Fruit fly (Drosophila melanogaster) whole organism, embryonic: ENCODE results near the gene CG7054.

Experiments
- Atf-2 ChIP-seq: fragments of 200-800 bp; sonication (Bioruptor generic); optimal IDR thresholded peaks from 2 replicates; lab custom pipeline; 2016; ENCODE audit warnings: missing biosample characterization, missing genetic modification characterization
- Awh ChIP-seq: fragments of 200-800 bp; sonication (Bioruptor generic); IDR thresholded peaks from 2 replicates; pipeline ENCODE4, ENCODE4 v1.3.6; 2022; ENCODE audit warnings: missing biosample characterization, missing genetic modification characterization
- BEAF-32 ChIP-seq: fragments of 200-800 bp; sonication (Bioruptor generic); optimal IDR thresholded peaks from 3 replicates; lab custom pipeline; 2017; ENCODE audit warnings: missing biosample characterization, missing genetic modification characterization, mild to moderate bottlenecking, moderate library complexity, missing genetic modification reagents
- C15 ChIP-seq: fragments of 200-800 bp; sonication (Bioruptor generic); IDR thresholded peaks from 3 replicates; pipeline ENCODE4 v1.3.6; 2022; ENCODE audit warnings: missing biosample characterization, missing genetic modification characterization
- CG10366 ChIP-seq: fragments of 200-800 bp; sonication (Bioruptor generic); IDR thresholded peaks from 2 replicates; pipeline ENCODE4 v1.3.6; 2022; ENCODE audit warnings: missing biosample characterization, missing genetic modification characterization
- CG10431 ChIP-seq: fragments of 200-800 bp; sonication (Bioruptor generic); optimal IDR thresholded peaks from 3 replicates; lab custom pipeline; 2018; ENCODE audit warnings: missing biosample characterization, mild to moderate bottlenecking, missing genetic modification characterization
- CG11085 ChIP-seq: fragments of 200-800 bp; sonication (Bioruptor generic); IDR thresholded peaks from 2 replicates; pipeline ENCODE4 v1.3.6; 2022; ENCODE audit warnings: missing biosample characterization, missing genetic modification characterization
- CG12299 ChIP-seq: fragments of 200-800 bp; sonication (Bioruptor generic); optimal IDR thresholded peaks from 2 replicates; lab custom pipeline; 2018; ENCODE audit warnings: missing biosample characterization, mild to moderate bottlenecking, missing genetic modification characterization
- CG13424 ChIP-seq: fragments of 200-800 bp; sonication (Bioruptor generic); optimal IDR thresholded peaks from 2 replicates; lab custom pipeline; 2019; ENCODE audit warnings: missing biosample characterization, mild to moderate bottlenecking, missing genetic modification characterization, moderate library complexity
- CG14710 ChIP-seq: fragments of 200-800 bp; sonication (Bioruptor generic); optimal IDR thresholded peaks from 3 replicates; lab custom pipeline; 2019; ENCODE audit warnings: missing biosample characterization, mild to moderate bottlenecking, missing genetic modification characterization, moderate library complexity
- CG14860 ChIP-seq: fragments of 200-800 bp; sonication (Bioruptor generic); IDR thresholded peaks from 3 replicates; pipeline ENCODE4 v1.3.6; 2022; ENCODE audit warnings: missing biosample characterization, missing genetic modification characterization; ENCODE audit not compliant: partially characterized antibody
- CG17385 ChIP-seq: fragments of 200-800 bp; sonication (Bioruptor generic); optimal IDR thresholded peaks from 3 replicates; lab custom pipeline; 2018; ENCODE audit warnings: missing biosample characterization, mild to moderate bottlenecking, missing genetic modification characterization
- CG18619 ChIP-seq: fragments of 200-800 bp; sonication (Bioruptor generic); optimal IDR thresholded peaks from 3 replicates; lab custom pipeline; 2017; ENCODE audit warnings: missing biosample characterization, mild to moderate bottlenecking, missing genetic modification characterization
- CG2116 ChIP-seq: fragments of 200-800 bp; sonication (Bioruptor generic); optimal IDR thresholded peaks from 3 replicates; lab custom pipeline; 2018; ENCODE audit warnings: missing biosample characterization, mild to moderate bottlenecking, missing genetic modification characterization
- CG2889 ChIP-seq: fragments of 200-800 bp; sonication (Bioruptor generic); IDR thresholded peaks from 3 replicates; pipeline ENCODE4 v1.3.6; 2022; ENCODE audit warnings: missing biosample characterization, missing genetic modification characterization
- CG31224 ChIP-seq: fragments of 200-800 bp; sonication (Bioruptor generic); IDR thresholded peaks from 2 replicates; pipeline ENCODE4 v1.3.6; 2022; ENCODE audit warnings: missing biosample characterization, missing genetic modification characterization
- CG31365 ChIP-seq: fragments of 200-800 bp; sonication (Bioruptor generic); optimal IDR thresholded peaks from 2 replicates; lab custom pipeline; 2018; ENCODE audit warnings: missing biosample characterization, mild to moderate bottlenecking, missing genetic modification characterization
- CG3726 ChIP-seq: fragments of 200-800 bp; sonication (Bioruptor generic); IDR thresholded peaks from 3 replicates; pipeline ENCODE4, ENCODE4 v1.3.6; 2022; ENCODE audit warnings: missing biosample characterization, missing genetic modification characterization
- CG43689 ChIP-seq: fragments of 200-800 bp; sonication (Bioruptor generic); IDR thresholded peaks from 2 replicates; pipeline ENCODE4 v1.3.6; 2022; ENCODE audit warnings: missing biosample characterization, missing genetic modification characterization
- CG4854 ChIP-seq: fragments of 200-800 bp; sonication (Bioruptor generic); optimal IDR thresholded peaks from 2 replicates; lab custom pipeline; 2016; ENCODE audit warnings: missing biosample characterization, missing genetic modification characterization, inconsistent platforms
- CG6689 ChIP-seq: fragments of 200-800 bp; sonication (Bioruptor generic); IDR thresholded peaks from 2 replicates; pipeline ENCODE4 v1.3.6; 2022; ENCODE audit warnings: missing biosample characterization, missing genetic modification characterization
- CG7271 ChIP-seq: fragments of 200-800 bp; sonication (Bioruptor generic); optimal IDR thresholded peaks from 2 replicates; lab custom pipeline; 2018; ENCODE audit warnings: missing biosample characterization, mild to moderate bottlenecking, missing genetic modification characterization, moderate library complexity
- CG9727 ChIP-seq: fragments of 200-800 bp; sonication (Bioruptor generic); optimal IDR thresholded peaks from 3 replicates; lab custom pipeline; 2017; ENCODE audit warnings: missing biosample characterization, mild to moderate bottlenecking, missing genetic modification characterization
- CHES-1-like ChIP-seq: fragments of 200-800 bp; sonication (Bioruptor generic); optimal IDR thresholded peaks from 2 replicates; lab custom pipeline; 2016; ENCODE audit warnings: missing biosample characterization, missing genetic modification characterization
- CkIIα-i1 ChIP-seq: fragments of 200-800 bp; sonication (Bioruptor generic); IDR thresholded peaks from 2 replicates; pipeline ENCODE4 v1.3.6; 2022; ENCODE audit warnings: missing biosample characterization, missing genetic modification characterization
- Gug ChIP-seq: fragments of 200-800 bp; sonication (Bioruptor generic); IDR thresholded peaks from 4 replicates; pipeline ENCODE4 v1.3.6; 2022; ENCODE audit warnings: missing biosample characterization, missing genetic modification characterization
- H2.0 ChIP-seq: fragments of 200-800 bp; sonication (Bioruptor generic); IDR thresholded peaks from 2 replicates; pipeline ENCODE4 v1.3.6; 2022; ENCODE audit warnings: missing biosample characterization, missing genetic modification characterization
- Hr3 ChIP-seq: fragments of 200-800 bp; sonication (Bioruptor generic); optimal IDR thresholded peaks from 3 replicates; lab custom pipeline; 2016; ENCODE audit warnings: missing biosample characterization, missing genetic modification characterization
- Hr78 ChIP-seq, 2 experiments: fragments of 200-800 bp in 1 of 2; fragments of >200 bp in 1 of 2; sonication (Bioruptor generic) in 1 of 2; optimal IDR thresholded peaks; 2 replicates each; lab custom pipeline; 2017 to 2019; ENCODE audit warnings: missing biosample characterization in 2 of 2, missing genetic modification characterization in 2 of 2, mild to moderate bottlenecking in 1 of 2, moderate library complexity in 1 of 2
- Mrtf ChIP-seq: fragments of 200-800 bp; sonication (Bioruptor generic); IDR thresholded peaks from 3 replicates; pipeline ENCODE4 v1.3.6; 2022; ENCODE audit warnings: missing biosample characterization, missing genetic modification characterization
- Side ChIP-seq: fragments of 200-800 bp; sonication (Bioruptor generic); optimal IDR thresholded peaks from 2 replicates; lab custom pipeline; 2016; ENCODE audit warnings: missing biosample characterization, missing genetic modification characterization
- Stat92E ChIP-seq, 3 experiments: fragments of >200 bp in 2 of 3; fragments of 200-800 bp in 1 of 3; sonication (Bioruptor generic) in 1 of 3; optimal IDR thresholded peaks; 2 replicates each; lab custom pipeline; 2017 to 2019; ENCODE audit warnings: missing biosample characterization in 3 of 3, missing genetic modification characterization in 3 of 3, mild to moderate bottlenecking in 1 of 3, moderate library complexity in 1 of 3
- ap ChIP-seq: fragments of 200-800 bp; sonication (Bioruptor generic); IDR thresholded peaks from 2 replicates; pipeline ENCODE4 v1.3.6; 2022; ENCODE audit warnings: missing biosample characterization, missing genetic modification characterization
- bigmax ChIP-seq: fragments of 200-800 bp; sonication (Bioruptor generic); optimal IDR thresholded peaks from 2 replicates; lab custom pipeline; 2018; ENCODE audit warnings: missing biosample characterization, mild to moderate bottlenecking, missing genetic modification characterization
- br ChIP-seq: fragments of >200 bp; optimal IDR thresholded peaks from 2 replicates; lab custom pipeline; 2017
- croc ChIP-seq: fragments of 200-800 bp; sonication (Bioruptor generic); conservative IDR thresholded peaks from 3 replicates; pipeline ENCODE4 v1.3.6; 2022; ENCODE audit warnings: missing biosample characterization, missing genetic modification characterization
- cwo ChIP-seq: fragments of 200-800 bp; sonication (Bioruptor generic); optimal IDR thresholded peaks from 3 replicates; lab custom pipeline; 2017; ENCODE audit warnings: missing biosample characterization, missing genetic modification characterization, mild to moderate bottlenecking, moderate library complexity, missing genetic modification reagents
- dan ChIP-seq: fragments of 200-800 bp; sonication (Bioruptor generic); IDR thresholded peaks from 2 replicates; pipeline ENCODE4 v1.3.6; 2022; ENCODE audit warnings: missing biosample characterization, missing genetic modification characterization
- dati ChIP-seq: fragments of 200-800 bp; sonication (Bioruptor generic); IDR thresholded peaks from 2 replicates; pipeline ENCODE4 v1.3.6; 2022; ENCODE audit warnings: missing biosample characterization, missing genetic modification characterization
- dysf ChIP-seq: fragments of 200-800 bp; sonication (Bioruptor generic); IDR thresholded peaks from 3 replicates; pipeline ENCODE4 v1.3.6; 2022; ENCODE audit warnings: missing biosample characterization, missing genetic modification characterization
- fd64A ChIP-seq: fragments of 200-800 bp; sonication (Bioruptor generic); optimal IDR thresholded peaks from 3 replicates; lab custom pipeline; 2018; ENCODE audit warnings: missing biosample characterization, mild to moderate bottlenecking, missing genetic modification characterization
- ftz-f1 ChIP-seq: fragments of 200-800 bp; sonication (Bioruptor generic); optimal IDR thresholded peaks from 2 replicates; lab custom pipeline; 2016; ENCODE audit warnings: missing biosample characterization, missing genetic modification characterization
- gce ChIP-seq: fragments of 200-800 bp; sonication (Bioruptor generic); IDR thresholded peaks from 3 replicates; pipeline ENCODE4 v1.3.6; 2022; ENCODE audit warnings: missing biosample characterization, missing genetic modification characterization
- hkb ChIP-seq, 2 experiments: fragments of 200-800 bp in 1 of 2; fragments of >200 bp in 1 of 2; sonication (Bioruptor generic) in 1 of 2; IDR thresholded peaks in 1 of 2; optimal IDR thresholded peaks in 1 of 2; 2 replicates each; pipeline versions ENCODE4 v1.3.6 to Lab custom; 2017 to 2022; ENCODE audit warnings: missing biosample characterization in 1 of 2, missing genetic modification characterization in 1 of 2
- ind ChIP-seq: fragments of 200-800 bp; sonication (Bioruptor generic); optimal IDR thresholded peaks from 3 replicates; lab custom pipeline; 2016; ENCODE audit warnings: missing biosample characterization, missing genetic modification characterization
- jing ChIP-seq: fragments of 200-800 bp; sonication (Bioruptor generic); optimal IDR thresholded peaks from 2 replicates; lab custom pipeline; 2018; ENCODE audit warnings: missing biosample characterization, mild to moderate bottlenecking, missing genetic modification characterization
- klu ChIP-seq: fragments of 200-800 bp; sonication (Bioruptor generic); IDR thresholded peaks from 2 replicates; pipeline ENCODE4 v1.3.6; 2022; ENCODE audit warnings: missing biosample characterization, missing genetic modification characterization
- lilli ChIP-seq: fragments of 200-800 bp; sonication (Bioruptor generic); optimal IDR thresholded peaks from 3 replicates; lab custom pipeline; 2016; ENCODE audit warnings: missing biosample characterization, missing genetic modification characterization
- pita ChIP-seq: fragments of 200-800 bp; sonication (Bioruptor generic); optimal IDR thresholded peaks from 2 replicates; lab custom pipeline; 2017; ENCODE audit warnings: missing biosample characterization, mild to moderate bottlenecking, missing genetic modification characterization
- tgo ChIP-seq: fragments of 200-800 bp; sonication (Bioruptor generic); IDR thresholded peaks from 3 replicates; pipeline ENCODE4 v1.3.6; 2022; ENCODE audit warnings: missing biosample characterization, missing genetic modification characterization
- twi ChIP-seq: fragments of 200-800 bp; optimal IDR thresholded peaks from 2 replicates; lab custom pipeline; 2019; ENCODE audit warnings: missing biosample characterization, mild to moderate bottlenecking, missing genetic modification characterization, moderate library complexity
- vnd ChIP-seq: fragments of 200-800 bp; sonication (Bioruptor generic); IDR thresholded peaks from 3 replicates; pipeline ENCODE4 v1.3.6; 2022; ENCODE audit warnings: missing biosample characterization, missing genetic modification characterization; ENCODE audit not compliant: partially characterized antibody
- wor ChIP-seq: fragments of 200-800 bp; sonication (Bioruptor generic); IDR thresholded peaks from 2 replicates; pipeline ENCODE4 v1.3.6; 2022; ENCODE audit warnings: missing biosample characterization, missing genetic modification characterization

Gene CG7054

dm6 chr3R:22503630-22504029 is 38.8 kb downstream of the CG7054 start (continued):
- TF ChIP-seq CG18619 (GFP tag; lab: Kevin White, UChicago): peak; percentile 0
- TF ChIP-seq CG2116 (GFP tag; lab: Kevin White, UChicago): no peak
- no peak for TF ChIP-seq croc (GFP tag; lab: Robert Waterston, UW)
- TF ChIP-seq CG17385: no peak
- no peak for TF ChIP-seq H2.0 (GFP tag; lab: Robert Waterston, UW)
- TF ChIP-seq CG10366 (GFP tag; lab: Robert Waterston, UW): no peak
- TF ChIP-seq vnd: no peak
- no peak for TF ChIP-seq Hr3
- TF ChIP-seq wor: no peak
- TF ChIP-seq ftz-f1: no peak
- no peak for TF ChIP-seq CG4854 (GFP tag; lab: Kevin White, UChicago)
- TF ChIP-seq ap (GFP tag; lab: Robert Waterston, UW): no peak
- TF ChIP-seq Gug: no peak
- TF ChIP-seq CG7271 (tag; lab: Kevin White, UChicago): no peak
- TF ChIP-seq CG43689 (GFP tag; lab: Robert Waterston, UW): no peak
- TF ChIP-seq Side (GFP tag; lab: Kevin White, UChicago): no peak
- TF ChIP-seq CG14860: no peak
- TF ChIP-seq Mrtf (GFP tag; lab: Robert Waterston, UW): no peak
- no peak for TF ChIP-seq Awh (GFP tag; lab: Robert Waterston, UW)
- TF ChIP-seq fd64A: no peak

- TF ChIP-seq hkb (optimal IDR thresholded peaks at IDR 0.05; lab: Kevin White, UChicago): no peak
- TF ChIP-seq hkb (GFP tag; IDR thresholded peaks at IDR 0.05; lab: Robert Waterston, UW): 0 out of 2 replicates have a peak, but pooled peaks have one; percentile 17
- no peak for TF ChIP-seq CG6689 (GFP tag; lab: Robert Waterston, UW)
- no peak for TF ChIP-seq Atf-2 (GFP tag; lab: Kevin White, UChicago)
- no peak for TF ChIP-seq pita (GFP tag; lab: Kevin White, UChicago)
- no peak for TF ChIP-seq jing (GFP tag; lab: Kevin White, UChicago)
- no peak for TF ChIP-seq twi (tag; lab: Kevin White, UChicago)
- TF ChIP-seq croc (GFP tag; lab: Robert Waterston, UW): no peak
- no peak for TF ChIP-seq dati (GFP tag; lab: Robert Waterston, UW)
- peak; percentile 16 for TF ChIP-seq CG9727 (GFP tag; lab: Kevin White, UChicago)
- TF ChIP-seq dysf (GFP tag; lab: Robert Waterston, UW): peak; percentile 46; the same call in 1 of the 3 replicates
- TF ChIP-seq CG11085 (GFP tag; lab: Robert Waterston, UW): no peak
- no peak for TF ChIP-seq dan (GFP tag; lab: Robert Waterston, UW)
- TF ChIP-seq CG13424 (tag; lab: Kevin White, UChicago): no peak
- TF ChIP-seq CG2889 (GFP tag; lab: Robert Waterston, UW): no peak
- no peak for TF ChIP-seq CG3726 (GFP tag; lab: Robert Waterston, UW)
- no peak for TF ChIP-seq CG10431 (GFP tag; lab: Kevin White, UChicago)
- no peak for TF ChIP-seq BEAF-32
- TF ChIP-seq bigmax (GFP tag; lab: Kevin White, UChicago): no peak
- no peak for TF ChIP-seq CkIIα-i1 (GFP tag; lab: Robert Waterston, UW)
- no peak for TF ChIP-seq Hr78 (GFP tag; optimal IDR thresholded peaks at IDR 0.05; lab: Kevin White, UChicago)
- no peak for TF ChIP-seq CG14710 (tag; lab: Kevin White, UChicago)
- no peak for TF ChIP-seq C15 (GFP tag; lab: Robert Waterston, UW)
- TF ChIP-seq lilli (GFP tag; lab: Kevin White, UChicago): no peak
- TF ChIP-seq ind (GFP tag; lab: Kevin White, UChicago): peak; percentile 3
- TF ChIP-seq CG31365: no peak
- TF ChIP-seq CG12299: no peak
- TF ChIP-seq CHES-1-like: no peak
- no peak for TF ChIP-seq Stat92E (GFP tag; optimal IDR thresholded peaks at IDR 0.05; lab: Kevin White, UChicago)
- no peak for TF ChIP-seq br
- no peak for TF ChIP-seq CG31224 (GFP tag; lab: Robert Waterston, UW)
- TF ChIP-seq cwo (GFP tag; lab: Kevin White, UChicago): no peak
- no peak for TF ChIP-seq klu (GFP tag; lab: Robert Waterston, UW)
- TF ChIP-seq gce (GFP tag; lab: Robert Waterston, UW): no peak
- no peak for TF ChIP-seq tgo
Measured at dm6 chr3R:22515384-22515783, 50.6 kb downstream of the CG7054 start.
